Fruit fly (Drosophila melanogaster): Measurements from ENCODE around the gene CG12531.

Gene CG12531

dm6 chrX:19730844-19731243, 12.1 kb downstream of the CG12531 start, which contains the start of gene AP-1-2beta (continued):
- TF ChIP-seq wek (GFP tag; optimal IDR thresholded peaks at IDR 0.05) (no peak), CG8924 (tag; optimal IDR thresholded peaks at IDR 0.05) (no peak), MBD-R2 (GFP tag; IDR thresholded peaks at IDR 0.05) (peak; percentile 44; the same call in 1 of the 2 replicates), eve (GFP tag; optimal IDR thresholded peaks at IDR 0.05) (no peak), sima (GFP tag; optimal IDR thresholded peaks at IDR 0.05) (no peak), CG13287 (GFP tag; IDR thresholded peaks at IDR 0.05; ENCODE audit: partially characterized antibody) (peak; percentile 57), CG12744 (GFP tag; optimal IDR thresholded peaks at IDR 0.05) (no peak), bab2 (GFP tag; optimal IDR thresholded peaks at IDR 0.05) (no peak), HHEX (GFP tag; optimal IDR thresholded peaks at IDR 0.05) (no peak), CG31441 (GFP tag; IDR thresholded peaks at IDR 0.05) (no peak), Ssrp (tag; optimal IDR thresholded peaks at IDR 0.05) (no peak), sens (GFP tag) (no peak), CG2129 (GFP tag; IDR thresholded peaks at IDR 0.05; ENCODE audit: partially characterized antibody) (no peak), stwl (tag; optimal IDR thresholded peaks at IDR 0.05) (peak; percentile 75), CG6813 (GFP tag; optimal IDR thresholded peaks at IDR 0.05) (no peak), wdn (GFP tag; IDR thresholded peaks at IDR 0.05) (no peak), her (GFP tag; optimal IDR thresholded peaks at IDR 0.05) (no peak), CG14860 (GFP tag; IDR thresholded peaks at IDR 0.05; ENCODE audit: partially characterized antibody) (peak; percentile 40; the same call in 1 of the 3 replicates), CG3726 (GFP tag; IDR thresholded peaks at IDR 0.05) (no peak), ap (GFP tag; IDR thresholded peaks at IDR 0.05) (no peak), Sox100B (GFP tag; optimal IDR thresholded peaks at IDR 0.05) (no peak), CG10267 (tag; optimal IDR thresholded peaks at IDR 0.05) (peak; percentile 9), CG8944 (GFP tag; optimal IDR thresholded peaks at IDR 0.05) (no peak), unc-4 (GFP tag; IDR thresholded peaks at IDR 0.05; ENCODE audit: partially characterized antibody) (0 out of 2 replicates have a peak, but pooled peaks have one; percentile 40), CG17802 (tag; optimal IDR thresholded peaks at IDR 0.05) (no peak), tx (GFP tag; optimal IDR thresholded peaks at IDR 0.05) (no peak), tin (GFP tag; optimal IDR thresholded peaks at IDR 0.05) (no peak), H15 (GFP tag; IDR thresholded peaks at IDR 0.05) (no peak), ro (GFP tag; IDR thresholded peaks at IDR 0.05) (no peak), CG6689 (GFP tag; IDR thresholded peaks at IDR 0.05) (no peak), mirr (GFP tag; optimal IDR thresholded peaks at IDR 0.05) (no peak), esg (GFP tag; conservative IDR thresholded peaks at IDR 0.05) (no peak), org-1 (GFP tag; optimal IDR thresholded peaks at IDR 0.05) (no peak), bowl (GFP tag; IDR thresholded peaks at IDR 0.05) (no peak)

- TF ChIP-seq Sin3A (optimal IDR thresholded peaks at IDR 0.05) (no peak), Nf-YB (GFP tag; optimal IDR thresholded peaks at IDR 0.05) (no peak), CG12659 (GFP tag; optimal IDR thresholded peaks at IDR 0.05) (no peak), CG10321 (GFP tag; IDR thresholded peaks at IDR 0.05) (peak; percentile 59; the same call in 1 of the 2 replicates), Med (GFP tag) (peak; percentile 9), seq (GFP tag; IDR thresholded peaks at IDR 0.05) (peak; percentile 45; the same call in 1 of the 2 replicates), CG6175 (GFP tag; IDR thresholded peaks at IDR 0.05) (no peak), pzg (GFP tag; optimal IDR thresholded peaks at IDR 0.05) (peak; percentile 12)
Observed at dm6 chrX:19735270-19735669, 16.5 kb downstream of the CG12531 start, which contains the start of gene CG14234. CG14234 (plus strand) TSS chrX:19735570.
